Fruit fly (Drosophila melanogaster) whole organism, embryonic: Measurements from ENCODE around the gene CG9044.

Experiments
- Adf1 ChIP-seq: fragments of 200-800 bp; sonication (Bioruptor generic); IDR thresholded peaks from 2 replicates; pipeline ENCODE4 v1.3.6; 2022; ENCODE audit warnings: missing biosample characterization, missing genetic modification characterization
- Atf6 ChIP-seq: fragments of 200-800 bp; sonication (Bioruptor generic); IDR thresholded peaks from 2 replicates; pipeline ENCODE4 v1.3.6; 2022; ENCODE audit warnings: missing biosample characterization, missing genetic modification characterization
- Bdp1 ChIP-seq: fragments of 200-800 bp; sonication (Bioruptor generic); optimal IDR thresholded peaks from 3 replicates; lab custom pipeline; 2016; ENCODE audit warnings: missing biosample characterization, missing genetic modification characterization
- CG10147 ChIP-seq: fragments of 200-800 bp; sonication (Bioruptor generic); optimal IDR thresholded peaks from 2 replicates; lab custom pipeline; 2019; ENCODE audit warnings: missing biosample characterization, mild to moderate bottlenecking, missing genetic modification characterization, moderate library complexity
- CG10543 ChIP-seq: fragments of 200-800 bp; sonication (Bioruptor generic); optimal IDR thresholded peaks from 3 replicates; lab custom pipeline; 2017; ENCODE audit warnings: missing biosample characterization, mild to moderate bottlenecking, missing genetic modification characterization, moderate library complexity
- CG10565 ChIP-seq: fragments of 200-800 bp; sonication (Bioruptor generic); optimal IDR thresholded peaks from 3 replicates; lab custom pipeline; 2016; ENCODE audit warnings: missing biosample characterization, mild to moderate bottlenecking, missing genetic modification characterization
- CG11456 ChIP-seq: fragments of 200-800 bp; sonication (Bioruptor generic); IDR thresholded peaks from 3 replicates; pipeline ENCODE4 v1.3.6; 2022; ENCODE audit warnings: missing biosample characterization, missing genetic modification characterization
- CG12071 ChIP-seq: fragments of 200-800 bp; sonication (Bioruptor generic); optimal IDR thresholded peaks from 3 replicates; lab custom pipeline; 2018; ENCODE audit warnings: missing biosample characterization, mild to moderate bottlenecking, missing genetic modification characterization
- CG12155 ChIP-seq: fragments of 200-800 bp; sonication (Bioruptor generic); optimal IDR thresholded peaks from 3 replicates; lab custom pipeline; 2016; ENCODE audit warnings: missing biosample characterization, missing genetic modification characterization
- CG12236 ChIP-seq: fragments of 200-800 bp; sonication (Bioruptor generic); optimal IDR thresholded peaks from 2 replicates; lab custom pipeline; 2016; ENCODE audit warnings: missing biosample characterization, missing genetic modification characterization
- CG12391 ChIP-seq: fragments of 200-800 bp; sonication (Bioruptor generic); optimal IDR thresholded peaks from 3 replicates; lab custom pipeline; 2018; ENCODE audit warnings: missing biosample characterization, mild to moderate bottlenecking, missing genetic modification characterization, moderate library complexity
- CG12769 ChIP-seq: fragments of 200-800 bp; sonication (Bioruptor generic); optimal IDR thresholded peaks from 2 replicates; lab custom pipeline; 2019; ENCODE audit warnings: missing biosample characterization, mild to moderate bottlenecking, missing genetic modification characterization, moderate library complexity
- CG13287 ChIP-seq: fragments of 200-800 bp; sonication (Bioruptor generic); IDR thresholded peaks from 2 replicates; pipeline ENCODE4 v1.3.6; 2022; ENCODE audit warnings: missing biosample characterization, missing genetic modification characterization; ENCODE audit not compliant: partially characterized antibody
- CG14667 ChIP-seq: fragments of 200-800 bp; sonication (Bioruptor generic); IDR thresholded peaks from 2 replicates; pipeline ENCODE4 v1.3.6; 2022; ENCODE audit warnings: missing biosample characterization, missing genetic modification characterization
- CG16813 ChIP-seq: fragments of 200-800 bp; sonication (Bioruptor generic); IDR thresholded peaks from 3 replicates; pipeline ENCODE4 v1.3.6; 2022; ENCODE audit warnings: missing biosample characterization, missing genetic modification characterization; ENCODE audit not compliant: partially characterized antibody
- CG16815 ChIP-seq: fragments of 200-800 bp; sonication (Bioruptor generic); optimal IDR thresholded peaks from 3 replicates; lab custom pipeline; 2017; ENCODE audit warnings: missing biosample characterization, mild to moderate bottlenecking, missing genetic modification characterization
- CG31388 ChIP-seq: fragments of 200-800 bp; sonication (Bioruptor generic); optimal IDR thresholded peaks from 2 replicates; lab custom pipeline; 2016; ENCODE audit warnings: missing biosample characterization, missing genetic modification characterization
- CG4854 ChIP-seq: fragments of 200-800 bp; sonication (Bioruptor generic); optimal IDR thresholded peaks from 2 replicates; lab custom pipeline; 2016; ENCODE audit warnings: missing biosample characterization, missing genetic modification characterization, inconsistent platforms
- CG5953 ChIP-seq: fragments of 200-800 bp; sonication (Bioruptor generic); IDR thresholded peaks from 2 replicates; pipeline ENCODE4 v1.3.6; 2022; ENCODE audit warnings: missing biosample characterization, missing genetic modification characterization
- CG8924 ChIP-seq: fragments of 200-800 bp; optimal IDR thresholded peaks from 3 replicates; lab custom pipeline; 2019; ENCODE audit warnings: missing biosample characterization, mild to moderate bottlenecking, missing genetic modification characterization, moderate library complexity
- CG9215 ChIP-seq: fragments of 200-800 bp; sonication (Bioruptor generic); IDR thresholded peaks from 2 replicates; pipeline ENCODE4 v1.3.6; 2022; ENCODE audit warnings: missing biosample characterization, missing genetic modification characterization
- CG9876 ChIP-seq: fragments of 200-800 bp; sonication (Bioruptor generic); optimal IDR thresholded peaks from 2 replicates; lab custom pipeline; 2016; ENCODE audit warnings: missing biosample characterization, missing genetic modification characterization
- CHES-1-like ChIP-seq: fragments of 200-800 bp; sonication (Bioruptor generic); optimal IDR thresholded peaks from 2 replicates; lab custom pipeline; 2016; ENCODE audit warnings: missing biosample characterization, missing genetic modification characterization
- CTCF ChIP-seq: fragments of 200-800 bp; sonication (Bioruptor generic); optimal IDR thresholded peaks from 2 replicates; lab custom pipeline; 2017; ENCODE audit warnings: missing biosample characterization, mild to moderate bottlenecking, missing genetic modification characterization, moderate library complexity
- Chrac-16 ChIP-seq: fragments of 200-800 bp; sonication (Bioruptor generic); optimal IDR thresholded peaks from 3 replicates; lab custom pipeline; 2016; ENCODE audit warnings: missing biosample characterization, missing genetic modification characterization
- Dfd ChIP-seq, 2 experiments: fragments of >200 bp; optimal IDR thresholded peaks; 2 replicates each; lab custom pipeline; 2017; ENCODE audit warnings: missing biosample characterization in 2 of 2, missing genetic modification characterization in 2 of 2
- Dip3 ChIP-seq: fragments of 200-800 bp; sonication (Bioruptor generic); optimal IDR thresholded peaks from 3 replicates; lab custom pipeline; 2016; ENCODE audit warnings: missing biosample characterization, missing genetic modification characterization
- E2f1 ChIP-seq: fragments of 200-800 bp; sonication (Bioruptor generic); IDR thresholded peaks from 2 replicates; pipeline ENCODE4 v1.3.6; 2022; ENCODE audit warnings: missing biosample characterization, missing genetic modification characterization
- Fer2 ChIP-seq: fragments of 200-800 bp; sonication (Bioruptor generic); optimal IDR thresholded peaks from 2 replicates; lab custom pipeline; 2018; ENCODE audit warnings: missing biosample characterization, mild to moderate bottlenecking, missing genetic modification characterization, moderate library complexity
- HLH3B ChIP-seq: fragments of 200-800 bp; sonication (Bioruptor generic); IDR thresholded peaks from 2 replicates; pipeline ENCODE4 v1.3.6; 2022; ENCODE audit warnings: missing biosample characterization, missing genetic modification characterization
- HLH4C ChIP-seq: fragments of 200-800 bp; sonication (Bioruptor generic); IDR thresholded peaks from 3 replicates; pipeline ENCODE4 v1.3.6; 2022; ENCODE audit warnings: missing biosample characterization, missing genetic modification characterization; ENCODE audit not compliant: partially characterized antibody
- HmgZ ChIP-seq: fragments of 200-800 bp; sonication (Bioruptor generic); optimal IDR thresholded peaks from 2 replicates; lab custom pipeline; 2018; ENCODE audit warnings: missing biosample characterization, mild to moderate bottlenecking, missing genetic modification characterization
- Hsf ChIP-seq: fragments of 200-800 bp; sonication (Bioruptor generic); optimal IDR thresholded peaks from 3 replicates; lab custom pipeline; 2016; ENCODE audit warnings: missing biosample characterization, missing genetic modification characterization
- Kr ChIP-seq: fragments of 200-800 bp; sonication (Bioruptor generic); optimal IDR thresholded peaks from 2 replicates; lab custom pipeline; 2017; ENCODE audit warnings: missing biosample characterization, mild to moderate bottlenecking, missing genetic modification characterization
- Lhr ChIP-seq: fragments of 200-800 bp; sonication (Bioruptor generic); optimal IDR thresholded peaks from 3 replicates; lab custom pipeline; 2017; ENCODE audit warnings: mild to moderate bottlenecking, missing biosample characterization, missing genetic modification reagents, missing genetic modification characterization
- Mes4 ChIP-seq: fragments of 200-800 bp; sonication (Bioruptor generic); optimal IDR thresholded peaks from 2 replicates; lab custom pipeline; 2016; ENCODE audit warnings: missing biosample characterization, missing genetic modification characterization
- Sin3A ChIP-seq: fragments of >200 bp; optimal IDR thresholded peaks from 2 replicates; lab custom pipeline; 2018
- btn ChIP-seq: fragments of 200-800 bp; sonication (Bioruptor generic); optimal IDR thresholded peaks from 2 replicates; lab custom pipeline; 2016; ENCODE audit warnings: missing biosample characterization, missing genetic modification characterization
- caup ChIP-seq: fragments of 200-800 bp; sonication (Bioruptor generic); optimal IDR thresholded peaks from 3 replicates; lab custom pipeline; 2017; ENCODE audit warnings: missing biosample characterization, mild to moderate bottlenecking, missing genetic modification characterization, moderate library complexity; ENCODE audit not compliant: severe bottlenecking
- cg ChIP-seq: fragments of 200-800 bp; sonication (Bioruptor generic); optimal IDR thresholded peaks from 3 replicates; lab custom pipeline; 2019; ENCODE audit warnings: missing biosample characterization, mild to moderate bottlenecking, missing genetic modification characterization, moderate library complexity
- croc ChIP-seq: fragments of 200-800 bp; sonication (Bioruptor generic); conservative IDR thresholded peaks from 3 replicates; pipeline ENCODE4 v1.3.6; 2022; ENCODE audit warnings: missing biosample characterization, missing genetic modification characterization
- cwo ChIP-seq: fragments of 200-800 bp; sonication (Bioruptor generic); optimal IDR thresholded peaks from 3 replicates; lab custom pipeline; 2017; ENCODE audit warnings: missing biosample characterization, missing genetic modification characterization, mild to moderate bottlenecking, moderate library complexity, missing genetic modification reagents
- dysf ChIP-seq: fragments of 200-800 bp; sonication (Bioruptor generic); IDR thresholded peaks from 3 replicates; pipeline ENCODE4 v1.3.6; 2022; ENCODE audit warnings: missing biosample characterization, missing genetic modification characterization
- ems ChIP-seq: fragments of 200-800 bp; sonication (Bioruptor generic); optimal IDR thresholded peaks from 3 replicates; lab custom pipeline; 2016; ENCODE audit warnings: missing biosample characterization, missing genetic modification characterization
- fd3F ChIP-seq: fragments of 200-800 bp; sonication (Bioruptor generic); optimal IDR thresholded peaks from 2 replicates; lab custom pipeline; 2018; ENCODE audit warnings: missing biosample characterization, mild to moderate bottlenecking, missing genetic modification characterization, moderate library complexity
- ham ChIP-seq: fragments of 200-800 bp; sonication (Bioruptor generic); IDR thresholded peaks from 2 replicates; pipeline ENCODE4 v1.3.6; 2022; ENCODE audit warnings: missing biosample characterization, missing genetic modification characterization
- knrl ChIP-seq: fragments of 200-800 bp; sonication (Bioruptor generic); IDR thresholded peaks from 3 replicates; pipeline ENCODE4 v1.3.6; 2022; ENCODE audit warnings: missing biosample characterization, missing genetic modification characterization; ENCODE audit not compliant: partially characterized antibody
- pita ChIP-seq: fragments of 200-800 bp; sonication (Bioruptor generic); optimal IDR thresholded peaks from 2 replicates; lab custom pipeline; 2017; ENCODE audit warnings: missing biosample characterization, mild to moderate bottlenecking, missing genetic modification characterization
- tll ChIP-seq, 2 experiments: fragments of 200-800 bp in 1 of 2; fragments of >200 bp in 1 of 2; sonication (Bioruptor generic) in 1 of 2; optimal IDR thresholded peaks; 2 replicates each; lab custom pipeline; 2017 to 2019; ENCODE audit warnings: missing biosample characterization in 2 of 2, missing genetic modification characterization in 2 of 2, mild to moderate bottlenecking in 1 of 2, moderate library complexity in 1 of 2
- zen ChIP-seq: fragments of 200-800 bp; sonication (Bioruptor generic); optimal IDR thresholded peaks from 3 replicates; lab custom pipeline; 2018; ENCODE audit warnings: missing biosample characterization, mild to moderate bottlenecking, missing genetic modification characterization, moderate library complexity

The CG9044 gene

dm6 chr2L:5979957-5980861 is 31.0 kb downstream of the CG9044 start (continued):
- TF ChIP-seq CG9215 (GFP tag; lab: Robert Waterston, UW) (no peak), CG14667 (no peak), knrl (GFP tag; lab: Robert Waterston, UW) (no peak), CG10565 (GFP tag; lab: Kevin White, UChicago) (no peak), Sin3A (lab: Kevin White, UChicago) (peak; percentile 3), CG5953 (GFP tag; lab: Robert Waterston, UW) (no peak), CG10543 (GFP tag; lab: Kevin White, UChicago) (peak; percentile 65), CG31388 (GFP tag; lab: Kevin White, UChicago) (no peak), E2f1 (GFP tag; lab: Robert Waterston, UW) (no peak), Adf1 (GFP tag; lab: Robert Waterston, UW) (no peak), Dfd (GFP tag; optimal IDR thresholded peaks at IDR 0.05; lab: Kevin White, UChicago) (no peak), Fer2 (tag; lab: Kevin White, UChicago) (no peak), CG12391 (peak; percentile 8), Mes4 (GFP tag; lab: Kevin White, UChicago) (peak; percentile 10), CG12769 (tag; lab: Kevin White, UChicago) (peak; percentile 23), CG11456 (GFP tag; lab: Robert Waterston, UW) (no peak), CG10147 (GFP tag; lab: Kevin White, UChicago) (peak; percentile 26), HLH3B (no peak), ham (no peak), Chrac-16 (GFP tag; lab: Kevin White, UChicago) (no peak), cwo (GFP tag; lab: Kevin White, UChicago) (peak; percentile 33), CG4854 (no peak), dysf (GFP tag; lab: Robert Waterston, UW) (no peak), cg (GFP tag; lab: Kevin White, UChicago) (peak; percentile 92), btn (GFP tag; lab: Kevin White, UChicago) (no peak), CTCF (GFP tag; lab: Kevin White, UChicago) (no peak), CG12155 (no peak), Bdp1 (no peak), CG16815 (GFP tag; lab: Kevin White, UChicago) (no peak), CG13287 (GFP tag; lab: Robert Waterston, UW) (no peak), ems (no peak), CG16813 (GFP tag; lab: Robert Waterston, UW) (no peak), Dip3 (no peak), CG12071 (GFP tag; lab: Kevin White, UChicago) (peak; percentile 68), CG9876 (GFP tag; lab: Kevin White, UChicago) (no peak), tll (GFP tag; optimal IDR thresholded peaks at IDR 0.05; lab: Kevin White, UChicago) (no peak), zen (tag; lab: Kevin White, UChicago) (no peak), HmgZ (tag; lab: Kevin White, UChicago) (peak; percentile 31), Atf6 (GFP tag; lab: Robert Waterston, UW) (no peak), fd3F (GFP tag; lab: Kevin White, UChicago) (no peak), HLH4C (GFP tag; lab: Robert Waterston, UW) (no peak), CG12236 (GFP tag; lab: Kevin White, UChicago) (no peak), pita (GFP tag; lab: Kevin White, UChicago) (no peak), CHES-1-like (GFP tag; lab: Kevin White, UChicago) (no peak), croc (GFP tag; lab: Robert Waterston, UW) (no peak), caup (GFP tag; lab: Kevin White, UChicago) (peak; percentile 19), Kr (GFP tag; lab: Kevin White, UChicago) (no peak), CG8924 (tag; lab: Kevin White, UChicago) (peak; percentile 23), Hsf (GFP tag; lab: Kevin White, UChicago) (no peak), Lhr (GFP tag; lab: Kevin White, UChicago) (no peak)
